Fruit fly (Drosophila melanogaster) whole organism, embryonic: ENCODE data around the gene Tsp29Fa.
A peak's percentile ranks its signal among the peaks of the same experiment; 100 is the strongest.

Experiments
- CG10209 ChIP-seq: fragments of 200-800 bp; sonication (Bioruptor generic); optimal IDR thresholded peaks from 3 replicates; lab custom pipeline; 2017; ENCODE audit warnings: missing biosample characterization, mild to moderate bottlenecking, missing genetic modification characterization, missing genetic modification reagents
- CG10366 ChIP-seq: fragments of 200-800 bp; sonication (Bioruptor generic); IDR thresholded peaks from 2 replicates; pipeline ENCODE4 v1.3.6; 2022; ENCODE audit warnings: missing biosample characterization, missing genetic modification characterization
- CG10959 ChIP-seq: fragments of 200-800 bp; sonication (Bioruptor generic); IDR thresholded peaks from 2 replicates; pipeline ENCODE4 v1.3.6; 2022; ENCODE audit warnings: missing biosample characterization, missing genetic modification characterization
- CG12155 ChIP-seq: fragments of 200-800 bp; sonication (Bioruptor generic); optimal IDR thresholded peaks from 3 replicates; lab custom pipeline; 2016; ENCODE audit warnings: missing biosample characterization, missing genetic modification characterization
- CG12391 ChIP-seq: fragments of 200-800 bp; sonication (Bioruptor generic); optimal IDR thresholded peaks from 3 replicates; lab custom pipeline; 2018; ENCODE audit warnings: missing biosample characterization, mild to moderate bottlenecking, missing genetic modification characterization, moderate library complexity
- CG13624 ChIP-seq: fragments of 200-800 bp; sonication (Bioruptor generic); optimal IDR thresholded peaks from 2 replicates; lab custom pipeline; 2016; ENCODE audit warnings: missing biosample characterization, missing genetic modification characterization
- CG18476 ChIP-seq: fragments of 200-800 bp; sonication (Bioruptor generic); optimal IDR thresholded peaks from 2 replicates; lab custom pipeline; 2016; ENCODE audit warnings: missing biosample characterization, mild to moderate bottlenecking, missing genetic modification characterization
- CG2129 ChIP-seq: fragments of 200-800 bp; sonication (Bioruptor generic); IDR thresholded peaks from 2 replicates; pipeline ENCODE4 v1.3.6; 2022; ENCODE audit warnings: missing biosample characterization, missing genetic modification characterization; ENCODE audit not compliant: partially characterized antibody
- CG2199 ChIP-seq: fragments of 200-800 bp; sonication (Bioruptor generic); IDR thresholded peaks from 3 replicates; pipeline ENCODE4 v1.3.6; 2022; ENCODE audit warnings: missing biosample characterization, missing genetic modification characterization
- CG32532 ChIP-seq: fragments of 200-800 bp; sonication (Bioruptor generic); IDR thresholded peaks from 2 replicates; pipeline ENCODE4 v1.3.6; 2022; ENCODE audit warnings: missing biosample characterization, missing genetic modification characterization
- CG3726 ChIP-seq: fragments of 200-800 bp; sonication (Bioruptor generic); IDR thresholded peaks from 3 replicates; pipeline ENCODE4, ENCODE4 v1.3.6; 2022; ENCODE audit warnings: missing biosample characterization, missing genetic modification characterization
- CG3847 ChIP-seq: fragments of 200-800 bp; sonication (Bioruptor generic); IDR thresholded peaks from 2 replicates; pipeline ENCODE4 v1.3.6; 2022; ENCODE audit warnings: missing biosample characterization, missing genetic modification characterization
- CG6791 ChIP-seq: fragments of 200-800 bp; sonication (Bioruptor generic); IDR thresholded peaks from 3 replicates; pipeline ENCODE4 v1.3.6; 2022; ENCODE audit warnings: missing biosample characterization, missing genetic modification characterization; ENCODE audit not compliant: partially characterized antibody
- CG9727 ChIP-seq: fragments of 200-800 bp; sonication (Bioruptor generic); optimal IDR thresholded peaks from 3 replicates; lab custom pipeline; 2017; ENCODE audit warnings: missing biosample characterization, mild to moderate bottlenecking, missing genetic modification characterization
- D19B ChIP-seq: fragments of 200-800 bp; sonication (Bioruptor generic); optimal IDR thresholded peaks from 2 replicates; lab custom pipeline; 2017; ENCODE audit warnings: missing biosample characterization, mild to moderate bottlenecking, missing genetic modification characterization
- Dll ChIP-seq: fragments of 200-800 bp; sonication (Bioruptor generic); IDR thresholded peaks from 4 replicates; pipeline ENCODE4 v1.3.6; 2022; ENCODE audit warnings: missing biosample characterization, missing genetic modification characterization; ENCODE audit not compliant: partially characterized antibody
- E2f1 ChIP-seq: fragments of 200-800 bp; sonication (Bioruptor generic); IDR thresholded peaks from 2 replicates; pipeline ENCODE4 v1.3.6; 2022; ENCODE audit warnings: missing biosample characterization, missing genetic modification characterization
- Elba2 ChIP-seq: fragments of 200-800 bp; sonication (Bioruptor generic); optimal IDR thresholded peaks from 3 replicates; lab custom pipeline; 2016; ENCODE audit warnings: missing biosample characterization, missing genetic modification characterization
- GATAe ChIP-seq: fragments of 200-800 bp; sonication (Bioruptor generic); conservative IDR thresholded peaks from 2 replicates; pipeline ENCODE4 v1.3.6; 2022; ENCODE audit warnings: missing biosample characterization, missing genetic modification characterization
- Hey ChIP-seq: fragments of 200-800 bp; sonication (Bioruptor generic); optimal IDR thresholded peaks from 3 replicates; lab custom pipeline; 2018; ENCODE audit warnings: missing biosample characterization, mild to moderate bottlenecking, missing genetic modification characterization
- HmgD ChIP-seq: fragments of 200-800 bp; sonication (Bioruptor generic); optimal IDR thresholded peaks from 3 replicates; lab custom pipeline; 2016; ENCODE audit warnings: missing biosample characterization, missing genetic modification characterization
- Nf-YB ChIP-seq: fragments of 200-800 bp; sonication (Bioruptor generic); optimal IDR thresholded peaks from 3 replicates; lab custom pipeline; 2019; ENCODE audit warnings: missing biosample characterization, mild to moderate bottlenecking, missing genetic modification characterization, moderate library complexity
- Nf-YC ChIP-seq: fragments of 200-800 bp; optimal IDR thresholded peaks from 3 replicates; lab custom pipeline; 2019; ENCODE audit warnings: missing biosample characterization, mild to moderate bottlenecking, missing genetic modification characterization, moderate library complexity
- NfI ChIP-seq: fragments of 200-800 bp; sonication (Bioruptor generic); optimal IDR thresholded peaks from 3 replicates; lab custom pipeline; 2018; ENCODE audit warnings: missing biosample characterization, mild to moderate bottlenecking, missing genetic modification characterization, moderate library complexity
- Ravus ChIP-seq: fragments of 200-800 bp; sonication (Bioruptor generic); IDR thresholded peaks from 2 replicates; pipeline ENCODE4 v1.3.6; 2022; ENCODE audit warnings: missing biosample characterization, missing genetic modification characterization
- Sin3A ChIP-seq: fragments of >200 bp; optimal IDR thresholded peaks from 2 replicates; lab custom pipeline; 2018
- cas ChIP-seq: fragments of 200-800 bp; sonication (Bioruptor generic); IDR thresholded peaks from 2 replicates; pipeline ENCODE4 v1.3.6; 2022; ENCODE audit warnings: missing biosample characterization, missing genetic modification characterization
- dpn ChIP-seq, 2 experiments: fragments of 200-800 bp; sonication (Bioruptor generic); optimal IDR thresholded peaks; 3 replicates each; lab custom pipeline; 2016; ENCODE audit warnings: missing biosample characterization in 2 of 2, missing genetic modification characterization in 2 of 2
- dysf ChIP-seq: fragments of 200-800 bp; sonication (Bioruptor generic); IDR thresholded peaks from 3 replicates; pipeline ENCODE4 v1.3.6; 2022; ENCODE audit warnings: missing biosample characterization, missing genetic modification characterization
- esg ChIP-seq: fragments of 200-800 bp; sonication (Bioruptor generic); conservative IDR thresholded peaks from 2 replicates; pipeline ENCODE4 v1.3.6; 2022; ENCODE audit warnings: missing biosample characterization, missing genetic modification characterization
- fd3F ChIP-seq: fragments of 200-800 bp; sonication (Bioruptor generic); optimal IDR thresholded peaks from 2 replicates; lab custom pipeline; 2018; ENCODE audit warnings: missing biosample characterization, mild to moderate bottlenecking, missing genetic modification characterization, moderate library complexity
- gfzf ChIP-seq: fragments of 200-800 bp; sonication (Bioruptor generic); optimal IDR thresholded peaks from 2 replicates; lab custom pipeline; 2016; ENCODE audit warnings: missing biosample characterization, mild to moderate bottlenecking, missing genetic modification characterization, moderate library complexity
- gro ChIP-seq: fragments of 200-800 bp; sonication (Bioruptor generic); optimal IDR thresholded peaks from 2 replicates; lab custom pipeline; 2016; ENCODE audit warnings: missing biosample characterization, missing genetic modification characterization
- ham ChIP-seq: fragments of 200-800 bp; sonication (Bioruptor generic); IDR thresholded peaks from 2 replicates; pipeline ENCODE4 v1.3.6; 2022; ENCODE audit warnings: missing biosample characterization, missing genetic modification characterization
- hb ChIP-seq: fragments of 200-800 bp; sonication (Bioruptor generic); IDR thresholded peaks from 3 replicates; pipeline ENCODE4 v1.3.6; 2022; ENCODE audit warnings: missing biosample characterization, missing genetic modification characterization; ENCODE audit not compliant: partially characterized antibody
- her ChIP-seq: fragments of 200-800 bp; sonication (Bioruptor generic); optimal IDR thresholded peaks from 2 replicates; lab custom pipeline; 2016; ENCODE audit warnings: missing biosample characterization, missing genetic modification characterization
- kni ChIP-seq: fragments of 200-800 bp; sonication (Bioruptor generic); optimal IDR thresholded peaks from 3 replicates; lab custom pipeline; 2017; ENCODE audit warnings: mild to moderate bottlenecking, missing biosample characterization, missing genetic modification reagents, missing genetic modification characterization
- odd ChIP-seq: fragments of 200-800 bp; sonication (Bioruptor generic); optimal IDR thresholded peaks from 2 replicates; lab custom pipeline; 2017; ENCODE audit warnings: missing biosample characterization, mild to moderate bottlenecking, missing genetic modification characterization
- pho ChIP-seq: fragments of 200-800 bp; sonication (Bioruptor generic); optimal IDR thresholded peaks from 2 replicates; lab custom pipeline; 2016; ENCODE audit warnings: missing biosample characterization, missing genetic modification characterization
- phol ChIP-seq: fragments of 200-800 bp; sonication (Bioruptor generic); optimal IDR thresholded peaks from 3 replicates; lab custom pipeline; 2018; ENCODE audit warnings: missing biosample characterization, mild to moderate bottlenecking, missing genetic modification characterization, moderate library complexity
- pita ChIP-seq: fragments of 200-800 bp; sonication (Bioruptor generic); optimal IDR thresholded peaks from 2 replicates; lab custom pipeline; 2017; ENCODE audit warnings: missing biosample characterization, mild to moderate bottlenecking, missing genetic modification characterization
- psq ChIP-seq: fragments of 200-800 bp; sonication (Bioruptor generic); optimal IDR thresholded peaks from 2 replicates; lab custom pipeline; 2017; ENCODE audit warnings: missing biosample characterization, missing genetic modification characterization
- salm ChIP-seq: fragments of 200-800 bp; sonication (Bioruptor generic); optimal IDR thresholded peaks from 2 replicates; lab custom pipeline; 2018; ENCODE audit warnings: missing biosample characterization, mild to moderate bottlenecking, missing genetic modification characterization
- sd ChIP-seq: fragments of 200-800 bp; sonication (Bioruptor generic); optimal IDR thresholded peaks from 3 replicates; lab custom pipeline; 2018; ENCODE audit warnings: missing biosample characterization, mild to moderate bottlenecking, missing genetic modification characterization, moderate library complexity
- sens ChIP-seq: fragments of 200-800 bp; sonication (Bioruptor generic); peaks from one replicate; lab custom pipeline; 2016; ENCODE audit warnings: missing biosample characterization, missing genetic modification characterization
- sim ChIP-seq: fragments of 200-800 bp; sonication (Bioruptor generic); IDR thresholded peaks from 2 replicates; pipeline ENCODE4 v1.3.6; 2022; ENCODE audit warnings: missing biosample characterization, missing genetic modification characterization
- slbo ChIP-seq: fragments of 200-800 bp; sonication (Bioruptor generic); IDR thresholded peaks from 2 replicates; pipeline ENCODE4 v1.3.6; 2022; ENCODE audit warnings: missing biosample characterization, missing genetic modification characterization
- slou ChIP-seq: fragments of 200-800 bp; sonication (Bioruptor generic); optimal IDR thresholded peaks from 3 replicates; lab custom pipeline; 2016; ENCODE audit warnings: missing biosample characterization, missing genetic modification characterization
- tgo ChIP-seq: fragments of 200-800 bp; sonication (Bioruptor generic); IDR thresholded peaks from 3 replicates; pipeline ENCODE4 v1.3.6; 2022; ENCODE audit warnings: missing biosample characterization, missing genetic modification characterization
- usp ChIP-seq: fragments of >200 bp; optimal IDR thresholded peaks from 2 replicates; lab custom pipeline; 2017; ENCODE audit warnings: missing biosample characterization, missing genetic modification characterization
- vnd ChIP-seq: fragments of 200-800 bp; sonication (Bioruptor generic); IDR thresholded peaks from 3 replicates; pipeline ENCODE4 v1.3.6; 2022; ENCODE audit warnings: missing biosample characterization, missing genetic modification characterization; ENCODE audit not compliant: partially characterized antibody
- zen2 ChIP-seq: fragments of 200-800 bp; sonication (Bioruptor generic); IDR thresholded peaks from 3 replicates; pipeline ENCODE4 v1.3.6; 2022; ENCODE audit warnings: missing biosample characterization, missing genetic modification characterization; ENCODE audit not compliant: partially characterized antibody

Gene Tsp29Fa

DNA sequence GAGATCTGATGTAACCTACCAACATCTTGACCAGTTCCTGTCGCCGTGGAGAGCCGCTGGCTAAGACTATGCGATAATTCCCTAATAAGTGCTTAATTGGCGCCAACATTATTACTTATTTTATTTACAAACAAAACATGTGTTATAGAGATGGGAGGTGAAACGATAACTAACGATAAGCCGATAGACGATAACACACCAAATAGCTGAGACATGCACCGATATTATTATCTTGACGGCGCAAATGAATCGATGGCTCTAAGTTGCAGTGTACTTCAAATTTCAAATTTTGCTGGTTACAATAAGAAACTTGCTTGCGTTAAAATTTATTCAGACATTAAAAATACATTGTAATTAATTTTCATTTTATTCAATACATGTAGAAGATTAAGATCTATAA, 9.3 kb downstream of the Tsp29Fa start, which contains the start of gene CG9515 (continued):
- TF ChIP-seq ham (GFP tag; lab: Robert Waterston, UW) (no peak), zen2 (peak; percentile 96), CG9727 (GFP tag; lab: Kevin White, UChicago) (no peak), Hey (tag; lab: Kevin White, UChicago) (no peak), cas (GFP tag; lab: Robert Waterston, UW) (no peak), vnd (GFP tag; lab: Robert Waterston, UW) (peak; percentile 69), phol (peak; percentile 28), hb (peak; percentile 91), pita (GFP tag; lab: Kevin White, UChicago) (peak; percentile 48), sim (no peak), Nf-YC (tag; lab: Kevin White, UChicago) (peak; percentile 10), Dll (GFP tag; lab: Robert Waterston, UW) (peak; percentile 86), Sin3A (lab: Kevin White, UChicago) (no peak), CG6791 (GFP tag; lab: Robert Waterston, UW) (peak; percentile 98), CG13624 (GFP tag; lab: Kevin White, UChicago) (peak; percentile 27), pho (no peak), CG12391 (tag; lab: Kevin White, UChicago) (peak; percentile 5), fd3F (no peak), her (GFP tag; lab: Kevin White, UChicago) (no peak), odd (no peak), esg (GFP tag; lab: Robert Waterston, UW) (no peak), NfI (GFP tag; lab: Kevin White, UChicago) (no peak), HmgD (GFP tag; lab: Kevin White, UChicago) (no peak), D19B (no peak), sens (GFP tag; lab: Kevin White, UChicago) (no peak), CG32532 (GFP tag; lab: Robert Waterston, UW) (0 out of 2 replicates have a peak, but pooled peaks have one; percentile 8), sd (tag; lab: Kevin White, UChicago) (no peak), salm (tag; lab: Kevin White, UChicago) (no peak), CG10366 (no peak), CG3847 (GFP tag; lab: Robert Waterston, UW) (no peak), E2f1 (GFP tag; lab: Robert Waterston, UW) (no peak), dpn (GFP tag; optimal IDR thresholded peaks at IDR 0.05; lab: Kevin White, UChicago) (no peak), CG3726 (GFP tag; lab: Robert Waterston, UW) (no peak), kni (GFP tag; lab: Kevin White, UChicago) (no peak), usp (GFP tag; lab: Kevin White, UChicago) (no peak), CG2129 (GFP tag; lab: Robert Waterston, UW) (peak; percentile 56; the same call in 1 of the 2 replicates), Ravus (no peak), psq (no peak), tgo (no peak), CG10959 (GFP tag; lab: Robert Waterston, UW) (no peak), slbo (GFP tag; lab: Robert Waterston, UW) (no peak), CG18476 (no peak), CG12155 (GFP tag; lab: Kevin White, UChicago) (no peak), slou (no peak), gfzf (GFP tag; lab: Kevin White, UChicago) (peak; percentile 38), GATAe (no peak), Nf-YB (GFP tag; lab: Kevin White, UChicago) (no peak), gro (no peak), dysf (GFP tag; lab: Robert Waterston, UW) (no peak), Elba2 (peak; percentile 83), CG2199 (GFP tag; lab: Robert Waterston, UW) (0 out of 3 replicates have a peak, but pooled peaks have one; percentile 55), CG10209 (GFP tag; lab: Kevin White, UChicago) (no peak)
